Worm (Caenorhabditis elegans): ENCODE data around the gene K02D10.3.

K02D10.3 gene

ce11 chrIII:8744765-8745164 lies 27.0 kb downstream of the K02D10.3 start:
- TF ChIP-seq aly-2 (tag; optimal IDR thresholded peaks at IDR 0.05): no peak
- peak; percentile 1 for TF ChIP-seq lin-14 (GFP tag; optimal IDR thresholded peaks at IDR 0.05)
- TF ChIP-seq sup-37 (GFP tag; optimal IDR thresholded peaks at IDR 0.05): no peak
- no peak for TF ChIP-seq tbx-2 (tag; optimal IDR thresholded peaks at IDR 0.05)

- no peak for TF ChIP-seq ama-1 (optimal IDR thresholded peaks at IDR 0.05)
- TF ChIP-seq lin-14 (GFP tag; optimal IDR thresholded peaks at IDR 0.05): peak; percentile 16
These were observed 27.9 kb downstream of the K02D10.3 start, which contains the start of gene ZK370.6 for ce11 chrIII:8743796-8744404. ZK370.6 (minus strand) TSS chrIII:8743846.

- peak; percentile 70 for TF ChIP-seq fkh-10 (GFP tag; optimal IDR thresholded peaks at IDR 0.05)
- no peak for TF ChIP-seq efl-1 (optimal IDR thresholded peaks at IDR 0.05)
- TF ChIP-seq efl-1 (GFP tag; optimal IDR thresholded peaks at IDR 0.05 in 1 of 2): peak in 1 of 2 experiments; percentile 72
- TF ChIP-seq ztf-4 (tag; optimal IDR thresholded peaks at IDR 0.05): no peak
These were observed 29.2 kb downstream of the K02D10.3 start for ce11 chrIII:8742584-8742983.

DNA sequence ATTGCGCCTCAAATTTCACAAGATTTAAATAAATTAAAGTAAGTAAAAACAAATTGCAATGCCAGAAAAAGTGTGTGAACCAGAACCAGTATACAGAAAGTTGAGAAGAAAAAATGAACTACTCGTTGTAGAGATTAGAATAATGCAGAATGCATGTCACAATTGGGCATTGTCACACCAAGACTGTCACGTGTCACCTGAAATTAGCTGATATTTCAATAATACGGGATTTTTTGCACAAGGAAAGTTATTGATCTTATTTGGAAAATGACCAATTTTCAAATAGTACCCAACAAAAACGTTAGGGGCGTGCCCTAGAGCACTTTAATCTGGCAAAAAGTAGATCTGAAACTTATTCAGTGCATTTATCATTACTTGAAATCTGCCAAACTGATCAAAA lies 29.8 kb downstream of the K02D10.3 start:
- no peak for TF ChIP-seq nhr-76 (tag; optimal IDR thresholded peaks at IDR 0.05)
- no peak for TF ChIP-seq efl-1 (optimal IDR thresholded peaks at IDR 0.05)
- peak in 1 of 2 experiments; percentile 91 for TF ChIP-seq efl-1 (GFP tag; optimal IDR thresholded peaks at IDR 0.05 in 1 of 2)

DNA sequence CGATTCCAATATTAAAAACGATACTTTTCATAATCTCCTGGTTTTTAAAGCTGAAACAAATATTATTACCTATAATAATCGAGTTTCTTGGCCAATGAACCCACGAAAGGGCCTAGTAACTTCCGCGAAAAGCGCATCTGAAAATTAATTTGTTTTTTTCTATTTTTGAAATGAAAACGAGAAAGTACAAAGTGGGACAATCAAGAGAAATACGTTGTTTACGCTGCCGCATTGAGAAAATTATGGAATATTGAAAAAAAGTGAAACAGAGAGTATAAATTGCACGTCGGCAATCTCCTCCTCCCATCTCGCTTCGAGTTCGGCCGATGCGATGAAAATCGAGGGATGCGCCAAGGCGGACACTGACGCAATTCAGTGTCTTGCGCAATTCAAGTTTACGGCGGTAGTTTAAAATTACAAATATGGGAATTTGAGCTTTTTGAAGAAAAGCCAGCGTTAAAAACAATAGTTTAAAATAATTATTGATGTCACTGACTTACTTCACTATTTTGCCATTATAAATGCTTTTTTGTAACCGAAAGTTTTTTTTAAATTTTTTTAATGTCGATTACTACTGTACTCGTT lies 30.4 kb downstream of the K02D10.3 start, which contains the start of gene pdhk-2:
Gene pdhk-2, minus strand, starts transcription at position 137 of the 585 bp plus-strand sequence.
- TF ChIP-seq C04F5.9 (tag; optimal IDR thresholded peaks at IDR 0.05): peak; percentile 94
- peak; percentile 91 for TF ChIP-seq fkh-8 (tag; optimal IDR thresholded peaks at IDR 0.05)
- TF ChIP-seq fos-1 (tag; optimal IDR thresholded peaks at IDR 0.05): peak; percentile 86
- peak; percentile 88 for TF ChIP-seq ztf-4 (tag; optimal IDR thresholded peaks at IDR 0.05)
- TF ChIP-seq nhr-90 (tag; optimal IDR thresholded peaks at IDR 0.05; ENCODE audit: poor library complexity): peak; percentile 97
- peak in 1 of 2 experiments; percentile 85 for TF ChIP-seq mdl-1 (tag; optimal IDR thresholded peaks at IDR 0.05)
- TF ChIP-seq nhr-11 (tag; optimal IDR thresholded peaks at IDR 0.05): peak; percentile 89
- peak; percentile 93 to 97 (median 94) for TF ChIP-seq ceh-82 (tag; optimal IDR thresholded peaks at IDR 0.05)
- TF ChIP-seq ama-1 (optimal IDR thresholded peaks at IDR 0.05): peak; percentile 74
- peak; percentile 91 for TF ChIP-seq sup-37 (GFP tag; optimal IDR thresholded peaks at IDR 0.05)
- peak; percentile 32 for TF ChIP-seq hpl-2 (GFP tag; optimal IDR thresholded peaks at IDR 0.05)
- peak; percentile 66 for TF ChIP-seq F16B12.6 (tag; optimal IDR thresholded peaks at IDR 0.05)
- TF ChIP-seq pqm-1 (tag; optimal IDR thresholded peaks at IDR 0.05): no peak
- peak; percentile 78 for TF ChIP-seq aly-2 (tag; optimal IDR thresholded peaks at IDR 0.05)
- peak; percentile 82 for TF ChIP-seq zag-1 (tag; optimal IDR thresholded peaks at IDR 0.05)
- peak in 1 of 2 experiments; percentile 84 for TF ChIP-seq ztf-11 (tag; optimal IDR thresholded peaks at IDR 0.05)
- TF ChIP-seq lin-35 (GFP tag; optimal IDR thresholded peaks at IDR 0.05): peak; percentile 99 to 100
- peak; percentile 91 for TF ChIP-seq pax-3 (tag; optimal IDR thresholded peaks at IDR 0.05)
- peak; percentile 97 for TF ChIP-seq rnt-1 (tag; optimal IDR thresholded peaks at IDR 0.05)
- TF ChIP-seq mef-2 (tag; optimal IDR thresholded peaks at IDR 0.05): peak; percentile 69
- TF ChIP-seq ceh-8 (GFP tag; optimal IDR thresholded peaks at IDR 0.05): peak; percentile 89
- no peak for TF ChIP-seq alr-1 (tag; optimal IDR thresholded peaks at IDR 0.05; ENCODE audit: borderline replicate concordance)
- TF ChIP-seq isw-1 (GFP tag; IDR thresholded peaks at IDR 0.05): peak; percentile 92
- TF ChIP-seq tlp-1 (tag; optimal IDR thresholded peaks at IDR 0.05): no peak
- TF ChIP-seq nhr-71 (tag; optimal IDR thresholded peaks at IDR 0.05): peak; percentile 98
- TF ChIP-seq unc-86 (tag; optimal IDR thresholded peaks at IDR 0.05): peak; percentile 94
- TF ChIP-seq nhr-12 (tag; optimal IDR thresholded peaks at IDR 0.05): no peak
- TF ChIP-seq ceh-90 (tag; optimal IDR thresholded peaks at IDR 0.05): peak; percentile 52
- peak; percentile 85 for TF ChIP-seq elt-2 (tag; optimal IDR thresholded peaks at IDR 0.05)
- TF ChIP-seq aha-1 (tag; optimal IDR thresholded peaks at IDR 0.05): peak; percentile 63
- no peak for TF ChIP-seq unc-62 (GFP tag; optimal IDR thresholded peaks at IDR 0.05)
- peak; percentile 97 for TF ChIP-seq tbx-2 (tag; optimal IDR thresholded peaks at IDR 0.05)
- TF ChIP-seq snu-23 (GFP tag; optimal IDR thresholded peaks at IDR 0.05): peak; percentile 96
- TF ChIP-seq nhr-85 (tag): peak; percentile 98
- peak; percentile 95 for TF ChIP-seq lin-14 (GFP tag; optimal IDR thresholded peaks at IDR 0.05)
- peak; percentile 93 for TF ChIP-seq egl-13 (tag; optimal IDR thresholded peaks at IDR 0.05)
- TF ChIP-seq elt-3 (tag; optimal IDR thresholded peaks at IDR 0.05): peak in 3 of 6 experiments; percentile 35 to 89 (median 88)
- TF ChIP-seq ceh-88 (GFP tag; IDR thresholded peaks at IDR 0.05): peak; percentile 78
